Fruit fly (Drosophila melanogaster) whole organism, embryonic: ENCODE results near the gene ATP7.

Experiments used
- Atf6 ChIP-seq: fragments of 200-800 bp; sonication (Bioruptor generic); IDR thresholded peaks from 2 replicates; pipeline ENCODE4 v1.3.6; 2022; ENCODE audit warnings: missing biosample characterization, missing genetic modification characterization
- B-H1 ChIP-seq: fragments of 200-800 bp; sonication (Bioruptor generic); IDR thresholded peaks from 3 replicates; pipeline ENCODE4 v1.3.6; 2022; ENCODE audit warnings: missing biosample characterization, missing genetic modification characterization
- Blimp-1 ChIP-seq: fragments of 200-800 bp; sonication (Bioruptor generic); optimal IDR thresholded peaks from 3 replicates; lab custom pipeline; 2018; ENCODE audit warnings: missing biosample characterization, missing genetic modification characterization, mild to moderate bottlenecking, moderate library complexity, missing genetic modification reagents
- CG10462 ChIP-seq: fragments of 200-800 bp; sonication (Bioruptor generic); optimal IDR thresholded peaks from 2 replicates; lab custom pipeline; 2016; ENCODE audit warnings: missing biosample characterization, missing genetic modification characterization
- CG12155 ChIP-seq: fragments of 200-800 bp; sonication (Bioruptor generic); optimal IDR thresholded peaks from 3 replicates; lab custom pipeline; 2016; ENCODE audit warnings: missing biosample characterization, missing genetic modification characterization
- CG12219 ChIP-seq: fragments of 200-800 bp; sonication (Bioruptor generic); optimal IDR thresholded peaks from 3 replicates; lab custom pipeline; 2018; ENCODE audit warnings: missing biosample characterization, mild to moderate bottlenecking, missing genetic modification characterization
- CG12659 ChIP-seq: fragments of 200-800 bp; sonication (Bioruptor generic); optimal IDR thresholded peaks from 3 replicates; lab custom pipeline; 2017; ENCODE audit warnings: mild to moderate bottlenecking, missing biosample characterization, missing genetic modification reagents, missing genetic modification characterization
- CG13287 ChIP-seq: fragments of 200-800 bp; sonication (Bioruptor generic); IDR thresholded peaks from 2 replicates; pipeline ENCODE4 v1.3.6; 2022; ENCODE audit warnings: missing biosample characterization, missing genetic modification characterization; ENCODE audit not compliant: partially characterized antibody
- CG1529 ChIP-seq: fragments of 200-800 bp; sonication (Bioruptor generic); optimal IDR thresholded peaks from 3 replicates; lab custom pipeline; 2018; ENCODE audit warnings: missing biosample characterization, missing genetic modification characterization
- CG16815 ChIP-seq: fragments of 200-800 bp; sonication (Bioruptor generic); optimal IDR thresholded peaks from 3 replicates; lab custom pipeline; 2017; ENCODE audit warnings: missing biosample characterization, mild to moderate bottlenecking, missing genetic modification characterization
- CG17186 ChIP-seq: fragments of 200-800 bp; sonication (Bioruptor generic); optimal IDR thresholded peaks from 3 replicates; lab custom pipeline; 2017; ENCODE audit warnings: missing biosample characterization, missing genetic modification reagents, missing genetic modification characterization
- CG17328 ChIP-seq: fragments of 200-800 bp; sonication (Bioruptor generic); IDR thresholded peaks from 2 replicates; pipeline ENCODE4 v1.3.6; 2022; ENCODE audit warnings: missing biosample characterization, missing genetic modification characterization
- CG3163 ChIP-seq: fragments of 200-800 bp; sonication (Bioruptor generic); optimal IDR thresholded peaks from 3 replicates; lab custom pipeline; 2016; ENCODE audit warnings: missing biosample characterization, missing genetic modification characterization
- CG5245 ChIP-seq: fragments of 200-800 bp; sonication (Bioruptor generic); optimal IDR thresholded peaks from 3 replicates; lab custom pipeline; 2016; ENCODE audit warnings: missing biosample characterization, missing genetic modification characterization
- CG5953 ChIP-seq: fragments of 200-800 bp; sonication (Bioruptor generic); IDR thresholded peaks from 2 replicates; pipeline ENCODE4 v1.3.6; 2022; ENCODE audit warnings: missing biosample characterization, missing genetic modification characterization
- CG7271 ChIP-seq: fragments of 200-800 bp; sonication (Bioruptor generic); optimal IDR thresholded peaks from 2 replicates; lab custom pipeline; 2018; ENCODE audit warnings: missing biosample characterization, mild to moderate bottlenecking, missing genetic modification characterization, moderate library complexity
- CG7357 ChIP-seq: fragments of 200-800 bp; sonication (Bioruptor generic); IDR thresholded peaks from 3 replicates; pipeline ENCODE4 v1.3.6; 2022; ENCODE audit warnings: missing biosample characterization, missing genetic modification characterization
- CG7556 ChIP-seq: fragments of 200-800 bp; sonication (Bioruptor generic); optimal IDR thresholded peaks from 2 replicates; lab custom pipeline; 2017; ENCODE audit warnings: missing biosample characterization, mild to moderate bottlenecking, missing genetic modification characterization
- CG7987 ChIP-seq: fragments of 200-800 bp; sonication (Bioruptor generic); optimal IDR thresholded peaks from 2 replicates; lab custom pipeline; 2018; ENCODE audit warnings: missing biosample characterization, mild to moderate bottlenecking, missing genetic modification characterization, moderate library complexity
- CG9437 ChIP-seq: fragments of 200-800 bp; sonication (Bioruptor generic); optimal IDR thresholded peaks from 2 replicates; lab custom pipeline; 2018; ENCODE audit warnings: missing biosample characterization, mild to moderate bottlenecking, missing genetic modification characterization
- CG9932 ChIP-seq: fragments of 200-800 bp; sonication (Bioruptor generic); IDR thresholded peaks from 2 replicates; pipeline ENCODE4 v1.3.6; 2022; ENCODE audit warnings: missing biosample characterization, missing genetic modification characterization
- Dfd ChIP-seq, 2 experiments: fragments of >200 bp; optimal IDR thresholded peaks; 2 replicates each; lab custom pipeline; 2017; ENCODE audit warnings: missing biosample characterization in 2 of 2, missing genetic modification characterization in 2 of 2
- Dip2 ChIP-seq: fragments of 200-800 bp; sonication (Bioruptor generic); IDR thresholded peaks from 2 replicates; pipeline ENCODE4 v1.3.6; 2022; ENCODE audit warnings: missing biosample characterization, missing genetic modification characterization
- Ets65A ChIP-seq: fragments of 200-800 bp; sonication (Bioruptor generic); peaks from one replicate; lab custom pipeline; 2016; ENCODE audit warnings: missing biosample characterization, missing genetic modification characterization
- H2.0 ChIP-seq: fragments of 200-800 bp; sonication (Bioruptor generic); IDR thresholded peaks from 2 replicates; pipeline ENCODE4 v1.3.6; 2022; ENCODE audit warnings: missing biosample characterization, missing genetic modification characterization
- HmgD ChIP-seq: fragments of 200-800 bp; sonication (Bioruptor generic); optimal IDR thresholded peaks from 3 replicates; lab custom pipeline; 2016; ENCODE audit warnings: missing biosample characterization, missing genetic modification characterization
- Hr51 ChIP-seq, 2 experiments: fragments of 200-800 bp; sonication (Bioruptor generic); optimal IDR thresholded peaks; 2 replicates in 1 of 2; 3 replicates in 1 of 2; lab custom pipeline; 2016 to 2018; ENCODE audit warnings: missing biosample characterization in 2 of 2, missing genetic modification characterization in 2 of 2, mild to moderate bottlenecking in 1 of 2, moderate library complexity in 1 of 2
- Lhr ChIP-seq: fragments of 200-800 bp; sonication (Bioruptor generic); optimal IDR thresholded peaks from 3 replicates; lab custom pipeline; 2017; ENCODE audit warnings: mild to moderate bottlenecking, missing biosample characterization, missing genetic modification reagents, missing genetic modification characterization
- MESR4 ChIP-seq: fragments of 200-800 bp; sonication (Bioruptor generic); optimal IDR thresholded peaks from 2 replicates; lab custom pipeline; 2018; ENCODE audit warnings: missing biosample characterization, mild to moderate bottlenecking, missing genetic modification characterization, moderate library complexity
- Meics ChIP-seq: fragments of 200-800 bp; sonication (Bioruptor generic); optimal IDR thresholded peaks from 2 replicates; lab custom pipeline; 2017; ENCODE audit warnings: missing biosample characterization, mild to moderate bottlenecking, missing genetic modification characterization
- NK7.1 ChIP-seq: fragments of 200-800 bp; sonication (Bioruptor generic); optimal IDR thresholded peaks from 3 replicates; lab custom pipeline; 2016; ENCODE audit warnings: missing biosample characterization, missing genetic modification characterization
- Scr ChIP-seq: fragments of 200-800 bp; sonication (Bioruptor generic); IDR thresholded peaks from 2 replicates; pipeline ENCODE4 v1.3.6; 2022; ENCODE audit warnings: missing biosample characterization, missing genetic modification characterization; ENCODE audit not compliant: partially characterized antibody
- al ChIP-seq: fragments of 200-800 bp; sonication (Bioruptor generic); IDR thresholded peaks from 2 replicates; pipeline ENCODE4 v1.3.6; 2022; ENCODE audit warnings: missing biosample characterization, missing genetic modification characterization
- ash1 ChIP-seq: fragments of 200-800 bp; sonication (Bioruptor generic); optimal IDR thresholded peaks from 2 replicates; lab custom pipeline; 2018; ENCODE audit warnings: missing biosample characterization, mild to moderate bottlenecking, missing genetic modification characterization
- cad ChIP-seq: fragments of >200 bp; optimal IDR thresholded peaks from 2 replicates; lab custom pipeline; 2017; ENCODE audit warnings: missing biosample characterization, missing genetic modification characterization
- eve ChIP-seq, 2 experiments: fragments of >200 bp; optimal IDR thresholded peaks; 2 replicates each; lab custom pipeline; 2017; ENCODE audit warnings: missing biosample characterization in 2 of 2, missing genetic modification characterization in 2 of 2
- hbn ChIP-seq: fragments of 200-800 bp; sonication (Bioruptor generic); IDR thresholded peaks from 2 replicates; pipeline ENCODE4 v1.3.6; 2022; ENCODE audit warnings: missing biosample characterization, missing genetic modification characterization; ENCODE audit not compliant: partially characterized antibody
- hkb ChIP-seq, 2 experiments: fragments of 200-800 bp in 1 of 2; fragments of >200 bp in 1 of 2; sonication (Bioruptor generic) in 1 of 2; IDR thresholded peaks in 1 of 2; optimal IDR thresholded peaks in 1 of 2; 2 replicates each; pipeline versions ENCODE4 v1.3.6 to Lab custom; 2017 to 2022; ENCODE audit warnings: missing biosample characterization in 1 of 2, missing genetic modification characterization in 1 of 2
- inv ChIP-seq: fragments of 200-800 bp; sonication (Bioruptor generic); IDR thresholded peaks from 2 replicates; pipeline ENCODE4 v1.3.6; 2022; ENCODE audit warnings: missing biosample characterization, missing genetic modification characterization; ENCODE audit not compliant: partially characterized antibody
- jumu ChIP-seq: fragments of 200-800 bp; sonication (Bioruptor generic); optimal IDR thresholded peaks from 3 replicates; lab custom pipeline; 2016; ENCODE audit warnings: missing biosample characterization, missing genetic modification characterization
- lov ChIP-seq, 2 experiments: fragments of 200-800 bp in 1 of 2; fragments of >200 bp in 1 of 2; sonication (Bioruptor generic) in 1 of 2; IDR thresholded peaks in 1 of 2; optimal IDR thresholded peaks in 1 of 2; 2 replicates in 1 of 2; 3 replicates in 1 of 2; pipeline versions ENCODE4 v1.3.6 to Lab custom; 2017 to 2022; ENCODE audit warnings: missing biosample characterization in 1 of 2, missing genetic modification characterization in 1 of 2
- mld ChIP-seq: fragments of 200-800 bp; sonication (Bioruptor generic); IDR thresholded peaks from 3 replicates; pipeline ENCODE4 v1.3.6; 2022; ENCODE audit warnings: missing biosample characterization, missing genetic modification characterization; ENCODE audit not compliant: partially characterized antibody
- psq ChIP-seq: fragments of 200-800 bp; sonication (Bioruptor generic); optimal IDR thresholded peaks from 2 replicates; lab custom pipeline; 2017; ENCODE audit warnings: missing biosample characterization, missing genetic modification characterization
- ranshi ChIP-seq: fragments of 200-800 bp; sonication (Bioruptor generic); IDR thresholded peaks from 2 replicates; pipeline ENCODE4 v1.3.6; 2022; ENCODE audit warnings: missing biosample characterization, missing genetic modification characterization
- seq ChIP-seq: fragments of 200-800 bp; sonication (Bioruptor generic); IDR thresholded peaks from 2 replicates; pipeline ENCODE4 v1.3.6; 2022; ENCODE audit warnings: missing biosample characterization, missing genetic modification characterization
- sna ChIP-seq: fragments of 200-800 bp; sonication (Bioruptor generic); IDR thresholded peaks from 2 replicates; pipeline ENCODE4 v1.3.6; 2022; ENCODE audit warnings: missing biosample characterization, missing genetic modification characterization; ENCODE audit not compliant: partially characterized antibody
- tll ChIP-seq, 2 experiments: fragments of 200-800 bp in 1 of 2; fragments of >200 bp in 1 of 2; sonication (Bioruptor generic) in 1 of 2; optimal IDR thresholded peaks; 2 replicates each; lab custom pipeline; 2017 to 2019; ENCODE audit warnings: missing biosample characterization in 2 of 2, missing genetic modification characterization in 2 of 2, mild to moderate bottlenecking in 1 of 2, moderate library complexity in 1 of 2
- toy ChIP-seq: fragments of 200-800 bp; sonication (Bioruptor generic); IDR thresholded peaks from 2 replicates; pipeline ENCODE4 v1.3.6; 2022; ENCODE audit warnings: missing biosample characterization, missing genetic modification characterization
- trem ChIP-seq: fragments of 200-800 bp; optimal IDR thresholded peaks from 3 replicates; lab custom pipeline; 2019; ENCODE audit warnings: missing biosample characterization, mild to moderate bottlenecking, missing genetic modification characterization, moderate library complexity
- zen ChIP-seq: fragments of 200-800 bp; sonication (Bioruptor generic); optimal IDR thresholded peaks from 3 replicates; lab custom pipeline; 2018; ENCODE audit warnings: missing biosample characterization, mild to moderate bottlenecking, missing genetic modification characterization, moderate library complexity

The ATP7 gene

dm6 chrX:11905144-11905543 lies 50.3 kb downstream of the ATP7 start, which contains the start of gene Upf1 (continued):
- TF ChIP-seq CG7556 (GFP tag; lab: Kevin White, UChicago) (no peak), MESR4 (peak; percentile 59), seq (GFP tag; lab: Robert Waterston, UW) (no peak), Atf6 (GFP tag; lab: Robert Waterston, UW) (no peak), eve (GFP tag; optimal IDR thresholded peaks at IDR 0.05; lab: Kevin White, UChicago) (no peak), tll (GFP tag; optimal IDR thresholded peaks at IDR 0.05; lab: Kevin White, UChicago) (no peak), hkb (optimal IDR thresholded peaks at IDR 0.05; lab: Kevin White, UChicago) (no peak), hkb (GFP tag; IDR thresholded peaks at IDR 0.05; lab: Robert Waterston, UW) (no peak), CG10462 (GFP tag; lab: Kevin White, UChicago) (no peak), CG5245 (no peak), CG9932 (GFP tag; lab: Robert Waterston, UW) (peak; percentile 73), sna (GFP tag; lab: Robert Waterston, UW) (peak; percentile 82), jumu (GFP tag; lab: Kevin White, UChicago) (no peak), psq (GFP tag; lab: Kevin White, UChicago) (no peak), CG5953 (GFP tag; lab: Robert Waterston, UW) (no peak), zen (tag; lab: Kevin White, UChicago) (no peak), cad (GFP tag; lab: Kevin White, UChicago) (no peak), CG12659 (GFP tag; lab: Kevin White, UChicago) (peak; percentile 30), hbn (GFP tag; lab: Robert Waterston, UW) (peak; percentile 88), CG12155 (no peak), Hr51 (GFP tag; optimal IDR thresholded peaks at IDR 0.05; lab: Kevin White, UChicago) (no peak), al (GFP tag; lab: Robert Waterston, UW) (0 out of 2 replicates have a peak, but pooled peaks have one; percentile 26), ash1 (GFP tag; lab: Kevin White, UChicago) (no peak), HmgD (no peak), CG9437 (GFP tag; lab: Kevin White, UChicago) (no peak), CG17186 (GFP tag; lab: Kevin White, UChicago) (peak; percentile 22), B-H1 (GFP tag; lab: Robert Waterston, UW) (no peak), CG1529 (GFP tag; lab: Kevin White, UChicago) (no peak), CG7987 (no peak), CG7271 (tag; lab: Kevin White, UChicago) (no peak), Blimp-1 (GFP tag; lab: Kevin White, UChicago) (no peak), CG16815 (GFP tag; lab: Kevin White, UChicago) (no peak), NK7.1 (GFP tag; lab: Kevin White, UChicago) (no peak), Dip2 (GFP tag; lab: Robert Waterston, UW) (no peak), CG7357 (GFP tag; lab: Robert Waterston, UW) (no peak), mld (GFP tag; lab: Robert Waterston, UW) (peak; percentile 92), lov (optimal IDR thresholded peaks at IDR 0.05; lab: Kevin White, UChicago) (no peak), lov (GFP tag; IDR thresholded peaks at IDR 0.05; lab: Robert Waterston, UW) (no peak), ranshi (GFP tag; lab: Robert Waterston, UW) (no peak), Meics (no peak), Lhr (no peak), toy (GFP tag; lab: Robert Waterston, UW) (no peak), CG3163 (GFP tag; lab: Kevin White, UChicago) (no peak), trem (tag; lab: Kevin White, UChicago) (peak; percentile 27), Ets65A (GFP tag; lab: Kevin White, UChicago) (peak; percentile 47), H2.0 (GFP tag; lab: Robert Waterston, UW) (no peak), CG17328 (no peak), Scr (GFP tag; lab: Robert Waterston, UW) (peak; percentile 90), CG12219 (GFP tag; lab: Kevin White, UChicago) (no peak), Dfd (GFP tag; optimal IDR thresholded peaks at IDR 0.05; lab: Kevin White, UChicago) (no peak), CG13287 (GFP tag; lab: Robert Waterston, UW) (peak; percentile 90), inv (GFP tag; lab: Robert Waterston, UW) (peak; percentile 92)
